Fruit fly (Drosophila melanogaster) whole organism, embryonic: ENCODE results near the gene CG6432.

Experiments
- CG10959 ChIP-seq: fragments of 200-800 bp; sonication (Bioruptor generic); IDR thresholded peaks from 2 replicates; pipeline ENCODE4 v1.3.6; 2022; ENCODE audit warnings: missing biosample characterization, missing genetic modification characterization
- CG10979 ChIP-seq: fragments of 200-800 bp; sonication (Bioruptor generic); optimal IDR thresholded peaks from 2 replicates; lab custom pipeline; 2018; ENCODE audit warnings: missing biosample characterization, mild to moderate bottlenecking, missing genetic modification characterization, moderate library complexity
- CG1233 ChIP-seq: fragments of 200-800 bp; sonication (Bioruptor generic); optimal IDR thresholded peaks from 4 replicates; lab custom pipeline; 2018; ENCODE audit warnings: missing biosample characterization, mild to moderate bottlenecking, missing genetic modification characterization
- CG12659 ChIP-seq: fragments of 200-800 bp; sonication (Bioruptor generic); optimal IDR thresholded peaks from 3 replicates; lab custom pipeline; 2017; ENCODE audit warnings: mild to moderate bottlenecking, missing biosample characterization, missing genetic modification reagents, missing genetic modification characterization
- CG15514 ChIP-seq: fragments of 200-800 bp; sonication (Bioruptor generic); optimal IDR thresholded peaks from 3 replicates; lab custom pipeline; 2017; ENCODE audit warnings: missing biosample characterization, missing genetic modification characterization, mild to moderate bottlenecking, moderate library complexity, missing genetic modification reagents
- CG15696 ChIP-seq: fragments of 200-800 bp; sonication (Bioruptor generic); optimal IDR thresholded peaks from 2 replicates; lab custom pipeline; 2019; ENCODE audit warnings: missing biosample characterization, mild to moderate bottlenecking, missing genetic modification characterization, moderate library complexity
- CG1603 ChIP-seq: fragments of 200-800 bp; sonication (Bioruptor generic); optimal IDR thresholded peaks from 2 replicates; lab custom pipeline; 2019; ENCODE audit warnings: missing biosample characterization, mild to moderate bottlenecking, missing genetic modification characterization, moderate library complexity
- CG3847 ChIP-seq: fragments of 200-800 bp; sonication (Bioruptor generic); IDR thresholded peaks from 2 replicates; pipeline ENCODE4 v1.3.6; 2022; ENCODE audit warnings: missing biosample characterization, missing genetic modification characterization
- CG3995 ChIP-seq: fragments of 200-800 bp; sonication (Bioruptor generic); optimal IDR thresholded peaks from 3 replicates; lab custom pipeline; 2016; ENCODE audit warnings: missing biosample characterization, missing genetic modification characterization
- CG4360 ChIP-seq: fragments of 200-800 bp; sonication (Bioruptor generic); IDR thresholded peaks from 2 replicates; pipeline ENCODE4 v1.3.6; 2022; ENCODE audit warnings: missing biosample characterization, missing genetic modification characterization
- CG6813 ChIP-seq: fragments of 200-800 bp; sonication (Bioruptor generic); optimal IDR thresholded peaks from 2 replicates; lab custom pipeline; 2017; ENCODE audit warnings: missing biosample characterization, missing genetic modification characterization, mild to moderate bottlenecking, moderate library complexity, missing genetic modification reagents
- CG9609 ChIP-seq: fragments of 200-800 bp; sonication (Bioruptor generic); optimal IDR thresholded peaks from 3 replicates; lab custom pipeline; 2016; ENCODE audit warnings: missing biosample characterization, missing genetic modification characterization
- CG9727 ChIP-seq: fragments of 200-800 bp; sonication (Bioruptor generic); optimal IDR thresholded peaks from 3 replicates; lab custom pipeline; 2017; ENCODE audit warnings: missing biosample characterization, mild to moderate bottlenecking, missing genetic modification characterization
- CG9932 ChIP-seq: fragments of 200-800 bp; sonication (Bioruptor generic); IDR thresholded peaks from 2 replicates; pipeline ENCODE4 v1.3.6; 2022; ENCODE audit warnings: missing biosample characterization, missing genetic modification characterization
- CHES-1-like ChIP-seq: fragments of 200-800 bp; sonication (Bioruptor generic); optimal IDR thresholded peaks from 2 replicates; lab custom pipeline; 2016; ENCODE audit warnings: missing biosample characterization, missing genetic modification characterization
- Dbx ChIP-seq: fragments of 200-800 bp; sonication (Bioruptor generic); IDR thresholded peaks from 3 replicates; pipeline ENCODE4 v1.3.6; 2022; ENCODE audit warnings: missing biosample characterization, missing genetic modification characterization
- Dp ChIP-seq: fragments of 200-800 bp; sonication (Bioruptor generic); optimal IDR thresholded peaks from 2 replicates; lab custom pipeline; 2018; ENCODE audit warnings: missing biosample characterization, mild to moderate bottlenecking, missing genetic modification characterization, moderate library complexity
- Ets65A ChIP-seq: fragments of 200-800 bp; sonication (Bioruptor generic); peaks from one replicate; lab custom pipeline; 2016; ENCODE audit warnings: missing biosample characterization, missing genetic modification characterization
- Fer1 ChIP-seq: fragments of 200-800 bp; sonication (Bioruptor generic); optimal IDR thresholded peaks from 2 replicates; lab custom pipeline; 2017; ENCODE audit warnings: missing biosample characterization, mild to moderate bottlenecking, missing genetic modification characterization
- GATAe ChIP-seq: fragments of 200-800 bp; sonication (Bioruptor generic); conservative IDR thresholded peaks from 2 replicates; pipeline ENCODE4 v1.3.6; 2022; ENCODE audit warnings: missing biosample characterization, missing genetic modification characterization
- H15 ChIP-seq: fragments of 200-800 bp; sonication (Bioruptor generic); IDR thresholded peaks from 3 replicates; pipeline ENCODE4 v1.3.6; 2022; ENCODE audit warnings: missing biosample characterization, missing genetic modification characterization
- HLH4C ChIP-seq: fragments of 200-800 bp; sonication (Bioruptor generic); IDR thresholded peaks from 3 replicates; pipeline ENCODE4 v1.3.6; 2022; ENCODE audit warnings: missing biosample characterization, missing genetic modification characterization; ENCODE audit not compliant: partially characterized antibody
- Hr3 ChIP-seq: fragments of 200-800 bp; sonication (Bioruptor generic); optimal IDR thresholded peaks from 3 replicates; lab custom pipeline; 2016; ENCODE audit warnings: missing biosample characterization, missing genetic modification characterization
- Hr39 ChIP-seq: fragments of >200 bp; optimal IDR thresholded peaks from 2 replicates; lab custom pipeline; 2017
- Hsf ChIP-seq: fragments of 200-800 bp; sonication (Bioruptor generic); optimal IDR thresholded peaks from 3 replicates; lab custom pipeline; 2016; ENCODE audit warnings: missing biosample characterization, missing genetic modification characterization
- Mad ChIP-seq: fragments of 200-800 bp; sonication (Bioruptor generic); optimal IDR thresholded peaks from 2 replicates; lab custom pipeline; 2016; ENCODE audit warnings: missing biosample characterization, missing genetic modification characterization
- Max ChIP-seq: fragments of 200-800 bp; sonication (Bioruptor generic); optimal IDR thresholded peaks from 2 replicates; lab custom pipeline; 2016; ENCODE audit warnings: missing biosample characterization, mild to moderate bottlenecking, missing genetic modification characterization
- Mrtf ChIP-seq: fragments of 200-800 bp; sonication (Bioruptor generic); IDR thresholded peaks from 3 replicates; pipeline ENCODE4 v1.3.6; 2022; ENCODE audit warnings: missing biosample characterization, missing genetic modification characterization
- Opbp ChIP-seq: fragments of 200-800 bp; sonication (Bioruptor generic); IDR thresholded peaks from 3 replicates; pipeline ENCODE4 v1.3.6; 2022; ENCODE audit warnings: missing biosample characterization, missing genetic modification characterization; ENCODE audit not compliant: partially characterized antibody
- Sry-δ ChIP-seq: fragments of 200-800 bp; sonication (Bioruptor generic); optimal IDR thresholded peaks from 2 replicates; lab custom pipeline; 2016; ENCODE audit warnings: missing biosample characterization, missing genetic modification characterization
- Ssrp ChIP-seq: fragments of 200-800 bp; sonication (Bioruptor generic); optimal IDR thresholded peaks from 2 replicates; lab custom pipeline; 2018; ENCODE audit warnings: missing biosample characterization, mild to moderate bottlenecking, missing genetic modification characterization, moderate library complexity
- Xbp1 ChIP-seq: fragments of 200-800 bp; sonication (Bioruptor generic); optimal IDR thresholded peaks from 3 replicates; lab custom pipeline; 2016; ENCODE audit warnings: missing biosample characterization, mild to moderate bottlenecking, missing genetic modification characterization
- Xrp1 ChIP-seq: fragments of 200-800 bp; sonication (Bioruptor generic); IDR thresholded peaks from 2 replicates; pipeline ENCODE4 v1.3.6; 2022; ENCODE audit warnings: missing biosample characterization, missing genetic modification characterization
- YL-1 ChIP-seq: fragments of 200-800 bp; sonication (Bioruptor generic); optimal IDR thresholded peaks from 3 replicates; lab custom pipeline; 2017; ENCODE audit warnings: missing biosample characterization, mild to moderate bottlenecking, missing genetic modification characterization
- cad ChIP-seq: fragments of >200 bp; optimal IDR thresholded peaks from 2 replicates; lab custom pipeline; 2017; ENCODE audit warnings: missing biosample characterization, missing genetic modification characterization
- caup ChIP-seq: fragments of 200-800 bp; sonication (Bioruptor generic); optimal IDR thresholded peaks from 3 replicates; lab custom pipeline; 2017; ENCODE audit warnings: missing biosample characterization, mild to moderate bottlenecking, missing genetic modification characterization, moderate library complexity; ENCODE audit not compliant: severe bottlenecking
- chn ChIP-seq: fragments of 200-800 bp; sonication (Bioruptor generic); optimal IDR thresholded peaks from 2 replicates; lab custom pipeline; 2016; ENCODE audit warnings: missing biosample characterization, missing genetic modification characterization
- dysf ChIP-seq: fragments of 200-800 bp; sonication (Bioruptor generic); IDR thresholded peaks from 3 replicates; pipeline ENCODE4 v1.3.6; 2022; ENCODE audit warnings: missing biosample characterization, missing genetic modification characterization
- emc ChIP-seq: fragments of 200-800 bp; sonication (Bioruptor generic); optimal IDR thresholded peaks from 2 replicates; lab custom pipeline; 2016; ENCODE audit warnings: missing biosample characterization, missing genetic modification characterization
- exex ChIP-seq: fragments of 200-800 bp; sonication (Bioruptor generic); optimal IDR thresholded peaks from 4 replicates; lab custom pipeline; 2018; ENCODE audit warnings: missing biosample characterization, mild to moderate bottlenecking, missing genetic modification characterization, moderate library complexity
- hb ChIP-seq: fragments of 200-800 bp; sonication (Bioruptor generic); IDR thresholded peaks from 3 replicates; pipeline ENCODE4 v1.3.6; 2022; ENCODE audit warnings: missing biosample characterization, missing genetic modification characterization; ENCODE audit not compliant: partially characterized antibody
- knrl ChIP-seq: fragments of 200-800 bp; sonication (Bioruptor generic); IDR thresholded peaks from 3 replicates; pipeline ENCODE4 v1.3.6; 2022; ENCODE audit warnings: missing biosample characterization, missing genetic modification characterization; ENCODE audit not compliant: partially characterized antibody
- pfk ChIP-seq: fragments of 200-800 bp; sonication (Bioruptor generic); optimal IDR thresholded peaks from 2 replicates; lab custom pipeline; 2018; ENCODE audit warnings: missing biosample characterization, mild to moderate bottlenecking, missing genetic modification characterization, moderate library complexity
- pita ChIP-seq: fragments of 200-800 bp; sonication (Bioruptor generic); optimal IDR thresholded peaks from 2 replicates; lab custom pipeline; 2017; ENCODE audit warnings: missing biosample characterization, mild to moderate bottlenecking, missing genetic modification characterization
- psq ChIP-seq: fragments of 200-800 bp; sonication (Bioruptor generic); optimal IDR thresholded peaks from 2 replicates; lab custom pipeline; 2017; ENCODE audit warnings: missing biosample characterization, missing genetic modification characterization
- scrt ChIP-seq: fragments of 200-800 bp; sonication (Bioruptor generic); optimal IDR thresholded peaks from 2 replicates; lab custom pipeline; 2018; ENCODE audit warnings: missing biosample characterization, mild to moderate bottlenecking, missing genetic modification characterization, moderate library complexity
- ttk ChIP-seq: fragments of 200-800 bp; sonication (Bioruptor generic); IDR thresholded peaks from 2 replicates; pipeline ENCODE4 v2.1.2; 2022; ENCODE audit warnings: missing biosample characterization, missing genetic modification characterization
- unc-4 ChIP-seq: fragments of 200-800 bp; sonication (Bioruptor generic); IDR thresholded peaks from 2 replicates; pipeline ENCODE4 v1.3.6; 2022; ENCODE audit warnings: missing biosample characterization, missing genetic modification characterization; ENCODE audit not compliant: partially characterized antibody
- zfh1 ChIP-seq: fragments of 200-800 bp; sonication (Bioruptor generic); IDR thresholded peaks from 3 replicates; pipeline ENCODE4 v1.3.6; 2022; ENCODE audit warnings: missing biosample characterization, missing genetic modification characterization

The CG6432 gene

dm6 chr3R:24333182-24333808 is 3.4 kb upstream of the CG6432 start, which contains the start of the genes Rrp5 and Dis3 (continued):
- TF ChIP-seq Xbp1 (peak; percentile 54), pita (GFP tag; lab: Kevin White, UChicago) (peak; percentile 69), dysf (GFP tag; lab: Robert Waterston, UW) (peak; percentile 47; the same call in 2 of the 3 replicates), CG9932 (GFP tag; lab: Robert Waterston, UW) (peak; percentile 77), Hsf (GFP tag; lab: Kevin White, UChicago) (peak; percentile 40), exex (tag; lab: Kevin White, UChicago) (no peak), CG9727 (GFP tag; lab: Kevin White, UChicago) (no peak), scrt (no peak), CG10979 (tag; lab: Kevin White, UChicago) (peak; percentile 55), CG15514 (GFP tag; lab: Kevin White, UChicago) (peak; percentile 85), CHES-1-like (peak; percentile 60), Mad (peak; percentile 36), Ets65A (GFP tag; lab: Kevin White, UChicago) (peak; percentile 66), zfh1 (peak; percentile 44; the same call in 2 of the 3 replicates), Fer1 (no peak), caup (GFP tag; lab: Kevin White, UChicago) (no peak), Opbp (peak; percentile 76), Hr39 (lab: Kevin White, UChicago) (no peak), CG10959 (peak; percentile 18; the same call in 1 of the 2 replicates), Sry-δ (GFP tag; lab: Kevin White, UChicago) (peak; percentile 65), Hr3 (GFP tag; lab: Kevin White, UChicago) (peak; percentile 15), Dbx (GFP tag; lab: Robert Waterston, UW) (peak; percentile 59; the same call in 1 of the 3 replicates), H15 (GFP tag; lab: Robert Waterston, UW) (0 out of 3 replicates have a peak, but pooled peaks have one; percentile 35), CG1233 (GFP tag; lab: Kevin White, UChicago) (no peak), CG15696 (peak; percentile 29), GATAe (GFP tag; lab: Robert Waterston, UW) (peak; percentile 85), cad (GFP tag; lab: Kevin White, UChicago) (no peak), CG3995 (GFP tag; lab: Kevin White, UChicago) (peak; percentile 75), psq (GFP tag; lab: Kevin White, UChicago) (no peak), emc (peak; percentile 18), unc-4 (GFP tag; lab: Robert Waterston, UW) (peak; percentile 39; the same call in 1 of the 2 replicates), Xrp1 (GFP tag; lab: Robert Waterston, UW) (peak; percentile 28; the same call in 1 of the 2 replicates), CG12659 (GFP tag; lab: Kevin White, UChicago) (no peak), Max (GFP tag; lab: Kevin White, UChicago) (peak; percentile 95), Dp (GFP tag; lab: Kevin White, UChicago) (peak; percentile 64), CG6813 (no peak), hb (GFP tag; lab: Robert Waterston, UW) (no peak), Mrtf (peak; percentile 42; the same call in 1 of the 3 replicates), Ssrp (tag; lab: Kevin White, UChicago) (no peak), knrl (GFP tag; lab: Robert Waterston, UW) (peak; percentile 64; the same call in 2 of the 3 replicates), ttk (GFP tag; lab: Robert Waterston, UW) (peak; percentile 38; the same call in 1 of the 2 replicates), pfk (GFP tag; lab: Kevin White, UChicago) (peak; percentile 6), CG1603 (peak; percentile 94), HLH4C (peak; percentile 58; the same call in 2 of the 3 replicates), CG3847 (GFP tag; lab: Robert Waterston, UW) (peak; percentile 64; the same call in 1 of the 2 replicates), YL-1 (peak; percentile 97), CG9609 (GFP tag; lab: Kevin White, UChicago) (peak; percentile 65), CG4360 (GFP tag; lab: Robert Waterston, UW) (no peak), chn (GFP tag; lab: Kevin White, UChicago) (peak; percentile 13)
